Worm (Caenorhabditis elegans): ENCODE data around the gene nhr-140.

nhr-140 gene

DNA sequence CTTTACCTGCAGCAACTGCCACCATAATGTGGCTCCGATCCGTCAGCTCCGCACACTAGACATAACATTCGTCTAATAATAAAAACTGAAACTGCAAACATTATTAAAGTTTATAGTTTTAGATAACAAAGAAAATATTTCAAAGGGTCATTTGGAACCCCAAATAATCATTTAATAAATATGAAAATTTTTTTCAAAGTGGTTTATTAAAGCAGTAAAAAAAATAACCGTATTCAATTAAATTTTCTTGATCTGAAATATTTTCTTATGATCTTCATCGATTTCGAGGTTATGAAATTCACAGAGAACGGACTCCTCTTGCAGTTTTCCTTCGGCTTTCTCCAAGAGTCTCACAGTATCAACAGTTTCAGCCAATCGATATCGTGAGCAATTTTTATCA is 3.5 kb downstream of the nhr-140 start, which contains the start of gene nhr-163:
Gene nhr-163 (minus strand): TSS at position 101 of the 400 bp plus-strand sequence.
- TF ChIP-seq D1046.2 (GFP tag; IDR thresholded peaks at IDR 0.05) (no peak), nhr-42 (GFP tag; IDR thresholded peaks at IDR 0.05) (no peak), saeg-2 (GFP tag; IDR thresholded peaks at IDR 0.05) (no peak), nhr-102 (tag; optimal IDR thresholded peaks at IDR 0.05) (no peak), lim-7 (GFP tag; IDR thresholded peaks at IDR 0.05) (no peak), jun-1 (tag; optimal IDR thresholded peaks at IDR 0.05) (no peak), zag-1 (tag; optimal IDR thresholded peaks at IDR 0.05) (no peak), lin-15B (tag; optimal IDR thresholded peaks at IDR 0.05) (no peak), dmd-6 (GFP tag; IDR thresholded peaks at IDR 0.05) (no peak), php-3 (GFP tag; IDR thresholded peaks at IDR 0.05) (no peak), nhr-77 (tag; optimal IDR thresholded peaks at IDR 0.05) (no peak), T26A8.4 (GFP tag; IDR thresholded peaks at IDR 0.05) (no peak), ztf-11 (tag; optimal IDR thresholded peaks at IDR 0.05) (no peak), Y75B8A.6 (GFP tag; IDR thresholded peaks at IDR 0.05) (no peak), lin-13 (GFP tag; optimal IDR thresholded peaks at IDR 0.05) (no peak), arid-1 (GFP tag; conservative IDR thresholded peaks at IDR 0.05) (no peak), tag-97 (GFP tag; IDR thresholded peaks at IDR 0.05) (no peak), ceh-44 (GFP tag; IDR thresholded peaks at IDR 0.05) (no peak), zfp-3 (GFP tag; conservative IDR thresholded peaks at IDR 0.05) (no peak), rbr-2 (tag; optimal IDR thresholded peaks at IDR 0.05) (no peak)

DNA sequence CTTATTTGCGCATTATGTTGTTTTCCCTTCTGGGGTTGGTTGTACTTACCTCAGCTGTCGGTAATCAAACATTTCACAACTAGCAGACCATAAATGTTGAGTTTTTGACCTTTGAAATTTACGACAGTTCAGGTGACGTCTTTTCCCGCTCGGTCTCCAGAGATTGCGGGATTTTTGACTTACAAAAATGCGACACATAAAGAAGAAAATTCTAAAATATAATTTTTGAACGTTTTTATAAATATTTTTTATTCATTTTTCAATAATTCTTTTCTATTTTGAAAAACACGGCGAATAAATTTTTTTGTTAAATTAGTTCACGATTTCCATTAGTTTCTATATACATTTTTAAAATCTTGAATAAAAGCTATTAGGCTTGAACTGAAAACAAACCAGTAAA is 6.7 kb downstream of the nhr-140 start, which contains the start of gene nhr-161:
Gene nhr-161 (minus strand): TSS at position 101 of the 400 bp plus-strand sequence.
- TF ChIP-seq ztf-11 (tag; optimal IDR thresholded peaks at IDR 0.05) (no peak), dmd-6 (GFP tag; IDR thresholded peaks at IDR 0.05) (no peak), daf-12 (tag; optimal IDR thresholded peaks at IDR 0.05) (no peak), vab-7 (GFP tag; IDR thresholded peaks at IDR 0.05) (no peak), ceh-82 (tag; optimal IDR thresholded peaks at IDR 0.05) (no peak), nhr-48 (tag; optimal IDR thresholded peaks at IDR 0.05) (no peak), T26A8.4 (GFP tag; IDR thresholded peaks at IDR 0.05) (no peak), aha-1 (tag) (no peak), tag-97 (GFP tag; IDR thresholded peaks at IDR 0.05) (no peak), zip-2 (tag; optimal IDR thresholded peaks at IDR 0.05) (no peak)

DNA sequence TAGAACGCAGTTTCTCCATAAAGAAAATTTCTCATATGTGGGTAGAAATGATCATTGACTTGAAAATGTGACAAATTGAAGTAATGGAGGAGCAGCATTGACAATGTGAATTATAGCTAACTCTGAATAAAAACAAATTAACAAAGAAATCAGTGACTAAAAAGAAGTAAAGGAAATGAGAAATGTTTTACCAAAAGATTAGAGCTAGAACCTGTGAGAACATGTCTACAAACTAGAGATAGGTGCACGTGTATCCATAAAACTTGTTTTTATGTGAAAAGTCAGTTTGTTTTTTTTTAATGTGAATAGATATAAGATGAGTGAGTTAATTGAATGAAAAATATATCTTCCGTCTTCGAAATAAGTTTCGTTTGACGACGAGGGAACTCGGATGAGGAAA is 10.5 kb downstream of the nhr-140 start, which contains the start of gene sre-12:
Gene sre-12 (minus strand): TSS at position 101 of the 400 bp plus-strand sequence.
- TF ChIP-seq nhr-6 (tag; optimal IDR thresholded peaks at IDR 0.05) (no peak), T26A8.4 (GFP tag; IDR thresholded peaks at IDR 0.05) (no peak), jun-1 (tag; optimal IDR thresholded peaks at IDR 0.05) (no peak), lin-38 (GFP tag; IDR thresholded peaks at IDR 0.05) (no peak)

DNA sequence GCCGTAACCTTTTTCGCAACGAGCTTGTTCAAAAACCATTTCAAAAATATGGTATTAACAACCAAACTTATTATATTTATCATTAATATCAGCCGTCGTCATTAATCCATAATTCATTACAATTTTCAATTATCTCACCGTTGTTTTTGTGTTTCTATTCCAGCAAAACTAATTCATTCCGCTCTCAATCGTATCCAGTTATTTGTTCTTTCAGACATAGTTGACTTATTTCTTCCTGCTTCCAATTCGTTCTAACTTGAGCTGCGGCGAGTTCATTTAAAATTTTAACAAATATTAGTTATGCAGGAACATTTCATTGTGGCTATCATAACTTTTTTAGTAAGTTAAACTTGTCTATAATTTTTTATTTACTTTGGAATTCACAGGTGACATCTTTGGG is 13.4 kb downstream of the nhr-140 start, which contains the start of gene srx-16:
Gene srx-16 (plus strand): TSS at position 301 of the 400 bp plus-strand sequence.
- TF ChIP-seq unc-62 (GFP tag; optimal IDR thresholded peaks at IDR 0.05 in 1 of 2) (peak in 1 of 2 experiments; percentile 32), unc-62 (tag; optimal IDR thresholded peaks at IDR 0.05) (no peak), zfp-2 (tag; optimal IDR thresholded peaks at IDR 0.05) (no peak)

DNA sequence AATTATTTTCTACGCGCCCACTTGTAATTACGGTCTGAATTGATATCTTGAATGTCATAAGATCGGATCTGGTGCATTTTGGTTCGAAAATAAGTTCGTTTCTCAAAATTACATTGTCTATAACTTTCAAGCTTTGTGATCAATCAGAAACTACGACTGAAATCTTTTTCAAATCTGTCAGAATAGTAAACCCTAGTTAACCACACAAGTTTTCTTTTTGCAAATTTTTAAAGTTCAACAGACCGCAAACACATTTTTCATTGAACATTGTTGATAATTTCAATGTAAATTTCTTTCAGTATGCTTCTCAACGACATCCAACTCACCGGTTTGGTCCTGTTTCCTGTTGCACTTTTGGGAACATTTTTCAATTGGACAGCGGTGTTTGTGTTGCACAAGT is 17.9 kb downstream of the nhr-140 start, which contains the start of gene srx-59:
Gene srx-59 (plus strand): TSS at position 301 of the 400 bp plus-strand sequence.
- TF ChIP-seq ZK337.2 (GFP tag; IDR thresholded peaks at IDR 0.05) (no peak), unc-62 (GFP tag; optimal IDR thresholded peaks at IDR 0.05 in 1 of 2) (peak in 1 of 2 experiments; percentile 19), unc-62 (tag; optimal IDR thresholded peaks at IDR 0.05) (no peak)

DNA sequence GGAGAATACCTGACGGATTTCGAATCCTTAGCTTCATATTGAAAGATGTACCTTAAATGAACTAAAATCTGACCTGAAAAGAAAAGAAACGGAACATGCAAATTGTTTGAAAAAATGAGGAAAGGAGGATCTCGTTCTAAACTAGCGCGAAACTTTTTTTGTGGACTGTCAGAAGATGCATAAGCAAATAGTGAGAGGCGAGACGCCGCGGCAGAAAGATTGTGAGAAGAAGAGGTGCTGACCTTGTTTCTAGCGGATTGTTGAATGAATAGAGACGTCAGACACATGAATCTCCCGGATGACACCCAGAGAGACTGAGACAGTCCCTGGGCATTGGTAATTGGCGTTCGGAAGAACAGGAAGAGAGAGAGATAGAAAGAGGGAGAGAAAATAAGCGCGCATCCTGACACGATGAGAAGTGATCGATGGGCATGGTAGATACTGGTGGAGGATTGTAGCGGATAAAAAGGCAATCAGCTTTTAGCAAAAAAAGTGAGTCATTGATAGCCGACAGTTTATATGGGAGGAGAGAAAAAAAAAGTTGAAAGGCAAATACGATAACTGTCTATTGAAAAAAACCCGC is 19.4 kb downstream of the nhr-140 start, which contains the start of gene ptr-15:
Gene ptr-15 (minus strand): TSS at position 51 of the 583 bp plus-strand sequence.
- TF ChIP-seq nhr-28 (tag; optimal IDR thresholded peaks at IDR 0.05): peak; percentile 32
- no peak for TF ChIP-seq skn-1 (tag; optimal IDR thresholded peaks at IDR 0.05)
- TF ChIP-seq nhr-48 (tag; optimal IDR thresholded peaks at IDR 0.05): peak; percentile 21
- TF ChIP-seq dmd-8 (GFP tag; IDR thresholded peaks at IDR 0.05): no peak
- no peak for TF ChIP-seq lin-29 (GFP tag; IDR thresholded peaks at IDR 0.05)
- TF ChIP-seq madf-9 (GFP tag; conservative IDR thresholded peaks at IDR 0.05): no peak
- TF ChIP-seq ceh-28 (tag; optimal IDR thresholded peaks at IDR 0.05): no peak
- TF ChIP-seq nhr-77 (tag; optimal IDR thresholded peaks at IDR 0.05): no peak
- TF ChIP-seq dve-1 (tag; optimal IDR thresholded peaks at IDR 0.05; ENCODE audit: insufficient read depth): no peak
- TF ChIP-seq unc-62 (GFP tag; optimal IDR thresholded peaks at IDR 0.05 in 1 of 2): peak in 1 of 2 experiments; percentile 10
- no peak for TF ChIP-seq unc-62 (tag; optimal IDR thresholded peaks at IDR 0.05)
- no peak for TF ChIP-seq fos-1 (tag; optimal IDR thresholded peaks at IDR 0.05)
- TF ChIP-seq dpl-1 (GFP tag; optimal IDR thresholded peaks at IDR 0.05): no peak
- no peak for TF ChIP-seq dmd-6 (GFP tag; IDR thresholded peaks at IDR 0.05)
- TF ChIP-seq Y105C5A.15 (GFP tag; IDR thresholded peaks at IDR 0.05): no peak
- no peak for TF ChIP-seq F37D6.2 (tag; optimal IDR thresholded peaks at IDR 0.05)

All from whole organism, L4 larva.